Worm (Caenorhabditis elegans) whole organism, young adult: ENCODE measurements around the gene Y54G2A.10.

Experiments
- B0336.3 ChIP-seq: fragments of 200-800 bp; sonication (Bioruptor generic); IDR thresholded peaks from 2 replicates; pipeline ENCODE4 v1.3.6; 2022; ENCODE audit warnings: missing genetic modification characterization, missing compliant biosample characterization
- C06A6.2 ChIP-seq: fragments of 200-800 bp; sonication (Bioruptor generic); conservative IDR thresholded peaks from 2 replicates; pipeline ENCODE4 v1.3.6; 2022; ENCODE audit warnings: missing genetic modification characterization, missing compliant biosample characterization
- F22D6.2 ChIP-seq: sonication (generic microtip); optimal IDR thresholded peaks from 2 replicates; lab custom pipeline; 2016; ENCODE audit warnings: mild to moderate bottlenecking, missing genetic modification characterization, missing compliant biosample characterization
- F23B12.7 ChIP-seq: sonication (generic microtip); optimal IDR thresholded peaks from 2 replicates; lab custom pipeline; 2017; ENCODE audit warnings: missing genetic modification characterization, mild to moderate bottlenecking, missing compliant biosample characterization, antibody characterized with exemption, moderate library complexity; ENCODE audit not compliant: insufficient read depth
- F57C9.4 ChIP-seq: sonication (generic microtip); optimal IDR thresholded peaks from 2 replicates; lab custom pipeline; 2017; ENCODE audit warnings: mild to moderate bottlenecking, missing genetic modification characterization, missing compliant biosample characterization
- K11D2.4 ChIP-seq: fragments of 200-800 bp; sonication (Bioruptor generic); IDR thresholded peaks from 2 replicates; pipeline ENCODE4 v1.3.6; 2022; ENCODE audit warnings: missing genetic modification reagents, missing genetic modification characterization, missing compliant biosample characterization
- K12H6.12 ChIP-seq: fragments of 200-800 bp; sonication (Bioruptor generic); optimal IDR thresholded peaks from 2 replicates; lab custom pipeline; 2018; ENCODE audit warnings: mild to moderate bottlenecking, missing genetic modification characterization, missing compliant biosample characterization
- Y53F4B.3 ChIP-seq: fragments of 200-800 bp; sonication (Bioruptor generic); IDR thresholded peaks from 2 replicates; pipeline ENCODE4 v1.3.6; 2022; ENCODE audit warnings: missing genetic modification reagents, missing genetic modification characterization, missing compliant biosample characterization
- Y56A3A.18 ChIP-seq: fragments of 200-800 bp; sonication (Bioruptor generic); IDR thresholded peaks from 2 replicates; pipeline ENCODE4 v1.3.6; 2022; ENCODE audit warnings: missing genetic modification reagents, missing genetic modification characterization, missing compliant biosample characterization
- Y95B8A.8 ChIP-seq: fragments of 200-800 bp; sonication (Bioruptor generic); IDR thresholded peaks from 2 replicates; pipeline ENCODE4 v1.3.6; 2022; ENCODE audit warnings: missing genetic modification reagents, missing genetic modification characterization, missing compliant biosample characterization
- ZK185.1 ChIP-seq: sonication (generic microtip); optimal IDR thresholded peaks from 2 replicates; lab custom pipeline; 2016; ENCODE audit warnings: mild to moderate bottlenecking, missing genetic modification characterization, missing compliant biosample characterization; ENCODE audit not compliant: poor library complexity, severe bottlenecking
- akir-1 ChIP-seq: fragments of 200-800 bp; sonication (Bioruptor generic); optimal IDR thresholded peaks from 2 replicates; lab custom pipeline; 2018; ENCODE audit warnings: mild to moderate bottlenecking, missing genetic modification characterization, moderate library complexity, missing compliant biosample characterization
- ama-1 ChIP-seq, 3 experiments: fragments of 150-350 bp in 1 of 3; sonication (generic microtip) in 2 of 3; optimal IDR thresholded peaks; 2 replicates each; lab custom pipeline; 2014 to 2018; ENCODE audit warnings: missing biosample characterization in 2 of 3, missing genetic modification characterization in 2 of 3, missing genetic modification reagents in 2 of 3
- aptf-3 ChIP-seq: fragments of 200-800 bp; sonication (Bioruptor generic); IDR thresholded peaks from 2 replicates; pipeline ENCODE4 v1.3.6; 2022; ENCODE audit warnings: missing genetic modification characterization, missing compliant biosample characterization
- bed-1 ChIP-seq: fragments of 200-800 bp; sonication (Bioruptor generic); IDR thresholded peaks from 2 replicates; pipeline ENCODE4 v1.3.6; 2022; ENCODE audit warnings: missing genetic modification reagents, missing genetic modification characterization, missing compliant biosample characterization
- ccch-3 ChIP-seq: fragments of 200-800 bp; sonication (Bioruptor generic); optimal IDR thresholded peaks from 2 replicates; lab custom pipeline; 2018; ENCODE audit warnings: mild to moderate bottlenecking, missing genetic modification characterization, missing compliant biosample characterization
- cebp-1 ChIP-seq, 2 experiments: fragments of 200-800 bp in 1 of 2; sonication (Bioruptor generic) in 1 of 2; sonication (generic microtip) in 1 of 2; IDR thresholded peaks in 1 of 2; optimal IDR thresholded peaks in 1 of 2; 2 replicates each; pipeline versions ENCODE4 v1.3.6 to Lab custom; 2017 to 2022; ENCODE audit warnings: missing compliant biosample characterization in 2 of 2, missing genetic modification characterization in 2 of 2, mild to moderate bottlenecking in 1 of 2, missing genetic modification reagents in 1 of 2, moderate library complexity in 1 of 2
- ceh-27 ChIP-seq: fragments of 200-800 bp; sonication (Bioruptor generic); optimal IDR thresholded peaks from 2 replicates; lab custom pipeline; 2018; ENCODE audit warnings: mild to moderate bottlenecking, missing genetic modification characterization, moderate library complexity, missing compliant biosample characterization
- dox-1 ChIP-seq: fragments of 200-800 bp; sonication (Bioruptor generic); IDR thresholded peaks from 2 replicates; pipeline ENCODE4 v1.3.6; 2022; ENCODE audit warnings: missing genetic modification reagents, missing genetic modification characterization, missing compliant biosample characterization
- egl-18 ChIP-seq: fragments of 200-800 bp; sonication (Bioruptor generic); IDR thresholded peaks from 2 replicates; pipeline ENCODE4 v1.3.6; 2022; ENCODE audit warnings: missing genetic modification reagents, missing genetic modification characterization, missing compliant biosample characterization
- hmg-1.2 ChIP-seq: fragments of 200-800 bp; sonication (Bioruptor generic); IDR thresholded peaks from 2 replicates; pipeline ENCODE4 v1.3.6; 2022; ENCODE audit warnings: missing genetic modification reagents, missing genetic modification characterization, missing compliant biosample characterization
- hrde-1 ChIP-seq: sonication (generic microtip); optimal IDR thresholded peaks from 2 replicates; lab custom pipeline; 2016; ENCODE audit warnings: missing genetic modification characterization, mild to moderate bottlenecking, missing compliant biosample characterization, moderate library complexity, missing genotype, missing genetic modification reagents, borderline replicate concordance
- lin-40 ChIP-seq: sonication (generic microtip); optimal IDR thresholded peaks from 2 replicates; lab custom pipeline; 2016; ENCODE audit warnings: missing genetic modification characterization, mild to moderate bottlenecking, missing compliant biosample characterization, missing genotype, missing genetic modification reagents
- lin-54 ChIP-seq: fragments of 200-800 bp; sonication (Bioruptor generic); optimal IDR thresholded peaks from 2 replicates; lab custom pipeline; 2018; ENCODE audit warnings: mild to moderate bottlenecking, missing genetic modification characterization, missing compliant biosample characterization
- madf-10 ChIP-seq: sonication (generic microtip); optimal IDR thresholded peaks from 2 replicates; lab custom pipeline; 2016; ENCODE audit warnings: mild to moderate bottlenecking, missing genetic modification characterization, missing compliant biosample characterization
- madf-3 ChIP-seq: fragments of 200-800 bp; sonication (Bioruptor generic); IDR thresholded peaks from 2 replicates; pipeline ENCODE4 v1.3.6; 2022; ENCODE audit warnings: missing genetic modification reagents, missing genetic modification characterization, missing compliant biosample characterization
- mcd-1 ChIP-seq: fragments of 200-800 bp; sonication (Bioruptor generic); IDR thresholded peaks from 2 replicates; pipeline ENCODE4 v1.3.6; 2022; ENCODE audit warnings: missing genetic modification reagents, missing genetic modification characterization, missing compliant biosample characterization
- nfyb-1 ChIP-seq: fragments of 200-800 bp; sonication (Bioruptor generic); IDR thresholded peaks from 2 replicates; pipeline ENCODE4 v1.3.6; 2022; ENCODE audit warnings: missing genetic modification reagents, missing genetic modification characterization, missing compliant biosample characterization
- nhr-179 ChIP-seq: sonication (generic microtip); optimal IDR thresholded peaks from 2 replicates; lab custom pipeline; 2016; ENCODE audit warnings: mild to moderate bottlenecking, missing genetic modification characterization, missing compliant biosample characterization
- nhr-80 ChIP-seq: sonication (generic microtip); optimal IDR thresholded peaks from 2 replicates; lab custom pipeline; 2016; ENCODE audit warnings: missing genetic modification characterization, missing compliant biosample characterization
- nhr-90 ChIP-seq: sonication (generic microtip); optimal IDR thresholded peaks from 2 replicates; lab custom pipeline; 2016; ENCODE audit warnings: missing genotype, mild to moderate bottlenecking, missing genetic modification characterization, missing compliant biosample characterization
- pbrm-1 ChIP-seq: fragments of 200-800 bp; sonication (Bioruptor generic); IDR thresholded peaks from 2 replicates; pipeline ENCODE4 v1.3.6; 2022; ENCODE audit warnings: missing genetic modification reagents, missing genetic modification characterization, missing compliant biosample characterization
- pha-4 ChIP-seq: fragments of 150-350 bp; sonication (generic microtip); optimal IDR thresholded peaks from 2 replicates; lab custom pipeline; 2014; ENCODE audit warnings: missing biosample characterization, missing genetic modification reagents, missing genetic modification characterization
- rec-8 ChIP-seq, 2 experiments: sonication (generic microtip); optimal IDR thresholded peaks; 2 replicates each; lab custom pipeline; 2016; ENCODE audit warnings: mild to moderate bottlenecking in 2 of 2, missing genetic modification characterization in 2 of 2, missing genetic modification reagents in 2 of 2, missing genotype in 2 of 2, missing biosample characterization in 1 of 2, missing compliant biosample characterization in 1 of 2, moderate library complexity in 1 of 2
- sea-2 ChIP-seq: fragments of 200-800 bp; sonication (Bioruptor generic); IDR thresholded peaks from 2 replicates; pipeline ENCODE4 v1.3.6; 2022; ENCODE audit warnings: missing genetic modification characterization, missing compliant biosample characterization
- snpc-4 ChIP-seq, 5 experiments: fragments of 150-350 bp in 1 of 5; sonication (generic microtip) in 4 of 5; optimal IDR thresholded peaks; 2 replicates each; lab custom pipeline; 2014 to 2018; ENCODE audit warnings: missing genetic modification characterization in 5 of 5, missing biosample characterization in 3 of 5, antibody characterized with exemption in 2 of 5, mild to moderate bottlenecking in 2 of 5, missing compliant biosample characterization in 2 of 5, missing genotype in 2 of 5, moderate library complexity in 2 of 5, missing genetic modification reagents in 1 of 5
- somi-1 ChIP-seq: fragments of 200-800 bp; sonication (Bioruptor generic); optimal IDR thresholded peaks from 2 replicates; lab custom pipeline; 2018; ENCODE audit warnings: mild to moderate bottlenecking, missing genetic modification characterization, missing compliant biosample characterization
- tbp1 ChIP-seq: fragments of 200-800 bp; sonication (Bioruptor generic); optimal IDR thresholded peaks from 2 replicates; lab custom pipeline; 2018; ENCODE audit warnings: mild to moderate bottlenecking, missing genetic modification characterization, missing compliant biosample characterization
- zfh-2 ChIP-seq: fragments of 200-800 bp; sonication (Bioruptor generic); conservative IDR thresholded peaks from 2 replicates; pipeline ENCODE4 v1.3.6; 2022; ENCODE audit warnings: missing genetic modification reagents, missing genetic modification characterization, missing compliant biosample characterization
- ztf-18 ChIP-seq: sonication (generic microtip); optimal IDR thresholded peaks from 2 replicates; lab custom pipeline; 2016; ENCODE audit warnings: missing genotype, mild to moderate bottlenecking, missing genetic modification characterization, missing compliant biosample characterization
- ztf-26 ChIP-seq: sonication (generic microtip); optimal IDR thresholded peaks from 2 replicates; lab custom pipeline; 2017; ENCODE audit warnings: missing genetic modification characterization, missing compliant biosample characterization

Y54G2A.10 gene

DNA sequence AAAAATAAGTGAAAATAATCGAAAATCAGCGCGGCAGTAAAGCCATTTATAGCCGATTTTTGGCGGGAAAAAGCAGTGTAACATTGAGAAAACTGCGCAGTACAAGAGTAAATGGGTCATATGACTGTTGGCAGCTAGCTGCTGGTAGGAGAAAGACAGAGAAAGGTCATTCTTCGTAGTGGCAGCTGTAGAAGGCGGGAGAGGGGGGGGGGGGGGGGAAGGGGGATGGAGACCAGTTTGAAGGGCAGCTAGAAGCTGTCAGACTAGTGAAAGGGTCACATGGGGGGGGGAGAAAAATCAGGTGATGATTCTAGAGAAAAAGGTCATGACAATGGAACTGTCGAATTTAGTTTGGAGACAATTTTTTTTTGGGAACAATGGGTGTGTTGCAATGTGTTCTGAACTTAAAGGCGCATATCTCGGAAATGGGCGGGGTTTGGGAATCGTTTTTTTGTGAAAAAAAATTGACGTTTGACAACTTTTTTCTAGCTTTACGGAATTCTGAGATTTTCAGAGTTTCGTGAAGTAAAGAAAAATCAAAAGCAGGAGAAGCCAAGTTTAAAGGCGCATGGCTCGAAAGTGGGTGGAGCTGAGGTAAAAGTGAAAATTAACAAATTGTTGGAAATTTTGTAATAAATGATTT lies 27.2 kb upstream of the Y54G2A.10 start (continued):
- no peak for TF ChIP-seq ZK185.1 (tag; lab: Kevin White, UChicago)
- no peak for TF ChIP-seq dox-1 (GFP tag; lab: Robert Waterston, UW)
- TF ChIP-seq hrde-1 (tag; lab: Kevin White, UChicago), result no peak
- TF ChIP-seq aptf-3 (GFP tag; lab: Robert Waterston, UW), result no peak
- no peak for TF ChIP-seq ccch-3 (GFP tag; lab: Kevin White, UChicago)
- TF ChIP-seq rec-8 (tag; optimal IDR thresholded peaks at IDR 0.05; lab: Kevin White, UChicago), result no peak
- no peak for TF ChIP-seq Y53F4B.3
- no peak for TF ChIP-seq akir-1 (GFP tag; lab: Kevin White, UChicago)

DNA sequence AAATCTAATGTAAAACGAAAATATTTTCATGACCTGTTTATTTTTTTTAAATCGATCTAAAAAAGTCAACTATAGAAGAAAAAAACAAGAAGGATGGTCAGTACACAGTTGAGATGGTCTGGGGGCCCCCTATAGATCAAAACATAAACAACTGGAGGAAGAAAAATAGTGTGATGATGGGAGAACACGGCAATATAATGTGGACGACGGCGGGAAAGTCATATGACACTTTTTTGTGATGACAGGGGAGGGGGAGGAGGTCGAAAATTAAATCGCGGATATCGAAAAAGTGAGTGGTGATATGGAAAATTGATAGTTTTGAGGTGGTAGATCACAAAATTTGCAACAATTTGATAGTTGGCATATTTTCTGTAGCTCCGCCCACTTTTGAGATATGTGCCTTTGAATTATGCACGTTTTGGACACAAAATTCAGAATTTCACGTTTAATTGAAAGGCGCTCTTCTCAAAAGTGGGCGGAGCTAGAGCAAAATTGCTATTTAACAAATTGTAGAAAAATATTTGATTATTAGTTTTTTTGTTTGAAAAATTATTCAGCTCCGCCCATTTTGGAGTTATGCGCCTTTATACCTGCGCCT lies 26.0 kb upstream of the Y54G2A.10 start:
- TF ChIP-seq nhr-179, result no peak
- TF ChIP-seq ama-1 (optimal IDR thresholded peaks at IDR 0.05; lab: Kevin White, UChicago), result peak; percentile 30
- TF ChIP-seq ama-1 (GFP tag; optimal IDR thresholded peaks at IDR 0.05; lab: Kevin White, UChicago), result no peak
- 0 out of 2 replicates have a peak, but pooled peaks have one; percentile 7 for TF ChIP-seq nfyb-1 (GFP tag; lab: Robert Waterston, UW)

DNA sequence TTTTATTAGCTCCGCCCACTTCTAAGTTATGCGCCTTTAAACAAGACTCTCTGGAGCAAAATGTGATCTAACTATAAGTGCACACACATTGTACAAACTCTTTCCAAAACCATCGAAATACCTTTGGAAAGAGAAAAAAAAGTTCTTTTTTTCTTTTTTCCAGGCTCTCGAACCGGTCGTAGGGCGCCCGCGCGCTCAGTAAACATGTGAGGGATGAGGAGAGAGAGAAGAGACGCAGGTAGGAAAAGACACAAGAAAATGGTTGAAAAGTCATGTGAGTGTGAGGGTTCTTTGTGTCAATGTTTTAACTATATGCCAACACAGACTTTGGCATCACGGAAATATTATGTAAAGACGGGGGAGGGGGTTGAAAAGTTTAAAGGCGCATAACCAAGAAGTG lies 25.0 kb upstream of the Y54G2A.10 start:
- TF ChIP-seq K12H6.12 (tag; lab: Kevin White, UChicago), result peak; percentile 73
- peak; percentile 78; the same call in 1 of the 2 replicates for TF ChIP-seq C06A6.2 (GFP tag; lab: Robert Waterston, UW)
- TF ChIP-seq zfh-2, result peak; percentile 60; the same call in 1 of the 2 replicates
- no peak for TF ChIP-seq F22D6.2 (tag; lab: Kevin White, UChicago)
- TF ChIP-seq K11D2.4 (GFP tag; lab: Robert Waterston, UW), result peak; percentile 82
- TF ChIP-seq snpc-4 (GFP tag; optimal IDR thresholded peaks at IDR 0.05; lab: Kevin White, UChicago), result no peak
- TF ChIP-seq snpc-4 (tag; optimal IDR thresholded peaks at IDR 0.05; lab: Kevin White, UChicago), result peak in 1 of 4 experiments; percentile 38
- peak; percentile 72 for TF ChIP-seq pbrm-1 (GFP tag; lab: Robert Waterston, UW)
- TF ChIP-seq nhr-90 (tag; lab: Kevin White, UChicago), result no peak
- peak; percentile 78 for TF ChIP-seq lin-40 (tag; lab: Kevin White, UChicago)
- TF ChIP-seq egl-18 (GFP tag; lab: Robert Waterston, UW), result no peak
- TF ChIP-seq ztf-26 (tag; lab: Kevin White, UChicago), result peak; percentile 41
- peak; percentile 17 for TF ChIP-seq madf-10 (tag; lab: Kevin White, UChicago)
- TF ChIP-seq F23B12.7 (tag; lab: Kevin White, UChicago), result peak; percentile 42
- TF ChIP-seq nhr-80 (tag; lab: Kevin White, UChicago), result peak; percentile 26
- no peak for TF ChIP-seq F57C9.4 (tag; lab: Kevin White, UChicago)
- peak; percentile 62 for TF ChIP-seq ceh-27 (GFP tag; lab: Kevin White, UChicago)
- TF ChIP-seq dox-1 (GFP tag; lab: Robert Waterston, UW), result peak; percentile 65
- peak; percentile 60 for TF ChIP-seq ama-1 (optimal IDR thresholded peaks at IDR 0.05; lab: Kevin White, UChicago)
- no peak for TF ChIP-seq ama-1 (GFP tag; optimal IDR thresholded peaks at IDR 0.05; lab: Kevin White, UChicago)
- peak; percentile 79 for TF ChIP-seq pha-4 (tag; lab: Kevin White, UChicago)
- TF ChIP-seq mcd-1 (GFP tag; lab: Robert Waterston, UW), result peak; percentile 55; the same call in 1 of the 2 replicates
- TF ChIP-seq tbp1 (GFP tag; lab: Kevin White, UChicago), result peak; percentile 45
- TF ChIP-seq hmg-1.2 (GFP tag; lab: Robert Waterston, UW), result peak; percentile 76
- TF ChIP-seq bed-1 (GFP tag; lab: Robert Waterston, UW), result no peak
- TF ChIP-seq sea-2, result no peak
- peak; percentile 71 for TF ChIP-seq B0336.3
- no peak for TF ChIP-seq cebp-1 (GFP tag; IDR thresholded peaks at IDR 0.05; lab: Robert Waterston, UW)
- TF ChIP-seq cebp-1 (tag; optimal IDR thresholded peaks at IDR 0.05; lab: Kevin White, UChicago), result peak; percentile 77
- peak; percentile 22 for TF ChIP-seq ztf-18 (tag; lab: Kevin White, UChicago)
- peak; percentile 41 for TF ChIP-seq lin-54
- peak; percentile 20 for TF ChIP-seq somi-1
- TF ChIP-seq Y56A3A.18 (GFP tag; lab: Robert Waterston, UW), result 0 out of 2 replicates have a peak, but pooled peaks have one; percentile 38
- TF ChIP-seq madf-3 (GFP tag; lab: Robert Waterston, UW), result 0 out of 2 replicates have a peak, but pooled peaks have one; percentile 56
- TF ChIP-seq Y95B8A.8 (GFP tag; lab: Robert Waterston, UW), result 0 out of 2 replicates have a peak, but pooled peaks have one; percentile 25
